Worm (Caenorhabditis elegans) whole organism, L1 larva: ENCODE data around the gene plpp-1.1.

Experiments
- C04F5.9 ChIP-seq: sonication (generic microtip); optimal IDR thresholded peaks from 2 replicates; lab custom pipeline; 2016; ENCODE audit warnings: missing genetic modification characterization, missing compliant biosample characterization
- C16A3.4 ChIP-seq: fragments of 150-350 bp; optimal IDR thresholded peaks from 2 replicates; lab custom pipeline; 2014; ENCODE audit warnings: missing biosample characterization, missing genetic modification characterization
- aly-2 ChIP-seq: fragments of 150-350 bp; optimal IDR thresholded peaks from 2 replicates; lab custom pipeline; 2014; ENCODE audit warnings: missing biosample characterization, missing genetic modification characterization
- blmp-1 ChIP-seq: fragments of 150-350 bp; optimal IDR thresholded peaks from 2 replicates; lab custom pipeline; 2014; ENCODE audit warnings: missing biosample characterization, missing genetic modification characterization
- ceh-63 ChIP-seq: fragments of 200-800 bp; sonication (Bioruptor generic); optimal IDR thresholded peaks from 2 replicates; lab custom pipeline; 2018; ENCODE audit warnings: mild to moderate bottlenecking, missing genetic modification characterization, missing compliant biosample characterization
- ceh-82 ChIP-seq, 3 experiments: fragments of 150-350 bp in 1 of 3; sonication (generic microtip) in 2 of 3; optimal IDR thresholded peaks; 2 replicates each; lab custom pipeline; 2014 to 2017; ENCODE audit warnings: missing biosample characterization in 3 of 3, missing genetic modification characterization in 3 of 3
- ceh-90 ChIP-seq: sonication (generic microtip); optimal IDR thresholded peaks from 2 replicates; lab custom pipeline; 2016; ENCODE audit warnings: missing genetic modification characterization, missing compliant biosample characterization
- ces-1 ChIP-seq: fragments of 150-350 bp; optimal IDR thresholded peaks from 2 replicates; lab custom pipeline; 2014; ENCODE audit warnings: missing biosample characterization, missing genetic modification reagents, missing genetic modification characterization
- dpl-1 ChIP-seq, 3 experiments: fragments of 150-350 bp in 2 of 3; sonication (generic microtip) in 1 of 3; optimal IDR thresholded peaks; 2 replicates each; lab custom pipeline; 2014 to 2017; ENCODE audit warnings: missing biosample characterization in 3 of 3, missing genetic modification characterization in 3 of 3, missing genetic modification reagents in 3 of 3
- efl-1 ChIP-seq, 4 experiments: fragments of 150-350 bp; optimal IDR thresholded peaks in 3 of 4; peaks in 1 of 4; 1 replicate in 1 of 4; 2 replicates in 3 of 4; lab custom pipeline; 2014; ENCODE audit warnings: missing biosample characterization in 2 of 4, missing genetic modification characterization in 2 of 4, missing genetic modification reagents in 2 of 4
- efl-3 ChIP-seq: fragments of 200-800 bp; sonication (Bioruptor generic); optimal IDR thresholded peaks from 2 replicates; lab custom pipeline; 2018; ENCODE audit warnings: mild to moderate bottlenecking, missing genetic modification characterization, missing compliant biosample characterization
- elt-3 ChIP-seq, 6 experiments: fragments of 150-350 bp in 1 of 6; sonication (generic microtip); optimal IDR thresholded peaks; 2 replicates each; lab custom pipeline; 2017 to 2018; ENCODE audit warnings: missing biosample characterization in 6 of 6, missing genetic modification characterization in 6 of 6, inconsistent platforms in 1 of 6
- fkh-4 ChIP-seq: sonication (generic microtip); optimal IDR thresholded peaks from 2 replicates; lab custom pipeline; 2016; ENCODE audit warnings: missing compliant biosample characterization, missing genetic modification characterization, borderline replicate concordance
- fkh-8 ChIP-seq: sonication (generic microtip); optimal IDR thresholded peaks from 2 replicates; lab custom pipeline; 2016; ENCODE audit warnings: mild to moderate bottlenecking, missing genetic modification characterization, missing compliant biosample characterization
- grh-1 ChIP-seq: fragments of 200-800 bp; sonication (Bioruptor generic); IDR thresholded peaks from 2 replicates; pipeline ENCODE4 v1.3.6; 2022; ENCODE audit warnings: missing genetic modification reagents, missing genetic modification characterization, missing compliant biosample characterization
- hpl-2 ChIP-seq: fragments of 150-350 bp; optimal IDR thresholded peaks from 2 replicates; lab custom pipeline; 2014; ENCODE audit warnings: missing biosample characterization, missing genetic modification reagents, missing genetic modification characterization
- irx-1 ChIP-seq: sonication (generic microtip); optimal IDR thresholded peaks from 2 replicates; lab custom pipeline; 2016; ENCODE audit warnings: missing genetic modification characterization, missing compliant biosample characterization
- lin-13 ChIP-seq: fragments of 150-350 bp; optimal IDR thresholded peaks from 2 replicates; lab custom pipeline; 2014; ENCODE audit warnings: missing biosample characterization, missing genetic modification reagents, missing genetic modification characterization
- lin-14 ChIP-seq: fragments of 200-800 bp; sonication (Bioruptor generic); optimal IDR thresholded peaks from 2 replicates; lab custom pipeline; 2018; ENCODE audit warnings: mild to moderate bottlenecking, missing genetic modification characterization, moderate library complexity, missing compliant biosample characterization
- lin-15B ChIP-seq: fragments of 150-350 bp; sonication (generic microtip); optimal IDR thresholded peaks from 3 replicates; lab custom pipeline; 2014; ENCODE audit warnings: missing biosample characterization, missing genetic modification characterization
- lin-35 ChIP-seq, 2 experiments: fragments of 150-350 bp; optimal IDR thresholded peaks; 2 replicates each; lab custom pipeline; 2014; ENCODE audit warnings: missing biosample characterization in 2 of 2, missing genetic modification characterization in 2 of 2, missing genetic modification reagents in 2 of 2
- lir-3 ChIP-seq: sonication (generic microtip); optimal IDR thresholded peaks from 2 replicates; lab custom pipeline; 2016; ENCODE audit warnings: mild to moderate bottlenecking, missing genetic modification characterization, moderate library complexity, missing compliant biosample characterization; ENCODE audit not compliant: poor library complexity
- lsy-2 ChIP-seq, 2 experiments: fragments of 150-350 bp; optimal IDR thresholded peaks; 2 replicates each; lab custom pipeline; 2014; ENCODE audit warnings: missing biosample characterization in 2 of 2, missing genetic modification characterization in 2 of 2
- mdl-1 ChIP-seq, 2 experiments: fragments of 150-350 bp; optimal IDR thresholded peaks; 2 replicates each; lab custom pipeline; 2014 to 2017; ENCODE audit warnings: missing biosample characterization in 2 of 2, missing genetic modification characterization in 2 of 2, inconsistent platforms in 1 of 2
- nhr-11 ChIP-seq: fragments of 150-350 bp; optimal IDR thresholded peaks from 2 replicates; lab custom pipeline; 2014; ENCODE audit warnings: missing biosample characterization, missing genetic modification characterization
- nhr-12 ChIP-seq: sonication (generic microtip); optimal IDR thresholded peaks from 2 replicates; lab custom pipeline; 2017; ENCODE audit warnings: missing biosample characterization, missing genetic modification characterization
- nhr-19 ChIP-seq: fragments of 200-800 bp; sonication (Bioruptor generic); conservative IDR thresholded peaks from 2 replicates; pipeline ENCODE4 v1.3.6; 2022; ENCODE audit warnings: missing genetic modification characterization, missing compliant biosample characterization
- nhr-20 ChIP-seq: sonication (generic microtip); optimal IDR thresholded peaks from 2 replicates; lab custom pipeline; 2016; ENCODE audit warnings: mild to moderate bottlenecking, missing genetic modification characterization, missing compliant biosample characterization
- nhr-237 ChIP-seq: fragments of 150-350 bp; optimal IDR thresholded peaks from 2 replicates; lab custom pipeline; 2014; ENCODE audit warnings: missing biosample characterization, missing genetic modification characterization
- nhr-28 ChIP-seq: fragments of 150-350 bp; optimal IDR thresholded peaks from 2 replicates; lab custom pipeline; 2014; ENCODE audit warnings: missing biosample characterization, missing genetic modification characterization
- nhr-77 ChIP-seq: fragments of 150-350 bp; optimal IDR thresholded peaks from 2 replicates; lab custom pipeline; 2014; ENCODE audit warnings: missing biosample characterization, missing genetic modification characterization
- nhr-90 ChIP-seq: sonication (generic microtip); optimal IDR thresholded peaks from 2 replicates; lab custom pipeline; 2016; ENCODE audit warnings: mild to moderate bottlenecking, missing genetic modification characterization, missing compliant biosample characterization; ENCODE audit not compliant: poor library complexity
- pag-3 ChIP-seq: sonication (generic microtip); optimal IDR thresholded peaks from 2 replicates; lab custom pipeline; 2017; ENCODE audit warnings: missing genetic modification characterization, mild to moderate bottlenecking, missing compliant biosample characterization, antibody characterized with exemption, borderline replicate concordance; ENCODE audit not compliant: insufficient read depth
- pax-3 ChIP-seq: fragments of 200-800 bp; sonication (Bioruptor generic); optimal IDR thresholded peaks from 2 replicates; lab custom pipeline; 2018; ENCODE audit warnings: mild to moderate bottlenecking, missing genetic modification characterization, moderate library complexity, missing compliant biosample characterization
- skn-1 ChIP-seq: fragments of 150-350 bp; optimal IDR thresholded peaks from 2 replicates; lab custom pipeline; 2014; ENCODE audit warnings: missing biosample characterization, missing genetic modification characterization
- snu-23 ChIP-seq: sonication (generic microtip); optimal IDR thresholded peaks from 2 replicates; lab custom pipeline; 2016; ENCODE audit warnings: missing genetic modification characterization, missing compliant biosample characterization
- sox-4 ChIP-seq: sonication (generic microtip); optimal IDR thresholded peaks from 2 replicates; lab custom pipeline; 2016; ENCODE audit warnings: missing genetic modification characterization, missing compliant biosample characterization
- tbx-2 ChIP-seq: sonication (generic microtip); optimal IDR thresholded peaks from 2 replicates; lab custom pipeline; 2016; ENCODE audit warnings: missing genetic modification characterization, missing compliant biosample characterization
- tlp-1 ChIP-seq: fragments of 150-350 bp; optimal IDR thresholded peaks from 2 replicates; lab custom pipeline; 2014; ENCODE audit warnings: missing biosample characterization, missing genetic modification characterization
- unc-62 ChIP-seq: fragments of 150-350 bp; optimal IDR thresholded peaks from 2 replicates; lab custom pipeline; 2014; ENCODE audit warnings: missing biosample characterization, missing genetic modification reagents, missing genetic modification characterization
- unc-86 ChIP-seq: sonication (generic microtip); optimal IDR thresholded peaks from 2 replicates; lab custom pipeline; 2016; ENCODE audit warnings: missing genetic modification characterization, missing compliant biosample characterization
- unc-98 ChIP-seq: fragments of 200-800 bp; sonication (Bioruptor generic); IDR thresholded peaks from 2 replicates; pipeline ENCODE4 v1.3.6; 2022; ENCODE audit warnings: missing genetic modification characterization, missing compliant biosample characterization
- xbp-1 ChIP-seq: sonication (generic microtip); optimal IDR thresholded peaks from 2 replicates; lab custom pipeline; 2016; ENCODE audit warnings: missing genetic modification characterization, missing compliant biosample characterization
- zag-1 ChIP-seq: fragments of 150-350 bp; optimal IDR thresholded peaks from 2 replicates; lab custom pipeline; 2014; ENCODE audit warnings: missing biosample characterization, missing genetic modification characterization
- zip-4 ChIP-seq: fragments of 200-800 bp; sonication (Bioruptor generic); optimal IDR thresholded peaks from 2 replicates; lab custom pipeline; 2018; ENCODE audit warnings: mild to moderate bottlenecking, missing genetic modification characterization, moderate library complexity, missing compliant biosample characterization
- ztf-4 ChIP-seq: fragments of 150-350 bp; optimal IDR thresholded peaks from 2 replicates; lab custom pipeline; 2014; ENCODE audit warnings: missing biosample characterization, missing genetic modification characterization

The plpp-1.1 gene

ce11 chrII:3930478-3931182 lies 2.8 kb upstream of the plpp-1.1 start (continued):
- TF ChIP-seq ztf-4 (tag; lab: Kevin White, UChicago), result no peak
- peak; percentile 15 for TF ChIP-seq tbx-2 (tag; lab: Kevin White, UChicago)
- peak in 1 of 6 experiments; percentile 80 for TF ChIP-seq elt-3 (tag; optimal IDR thresholded peaks at IDR 0.05; lab: Kevin White, UChicago)
- no peak for TF ChIP-seq pax-3 (tag; lab: Kevin White, UChicago)
- no peak for TF ChIP-seq C04F5.9 (tag; lab: Kevin White, UChicago)
- TF ChIP-seq efl-3, result no peak
- no peak for TF ChIP-seq lir-3 (tag; lab: Kevin White, UChicago)
- peak; percentile 27 for TF ChIP-seq C16A3.4 (tag; lab: Kevin White, UChicago)
- no peak for TF ChIP-seq ces-1 (GFP tag; lab: Kevin White, UChicago)
- no peak for TF ChIP-seq nhr-28 (tag; lab: Kevin White, UChicago)
- TF ChIP-seq nhr-12 (tag; lab: Kevin White, UChicago), result no peak
- peak; percentile 5 for TF ChIP-seq lin-13 (GFP tag; lab: Kevin White, UChicago)
- no peak for TF ChIP-seq lin-15B (tag; lab: Kevin White, UChicago)
- no peak for TF ChIP-seq ceh-90 (tag; lab: Kevin White, UChicago)
- peak; percentile 30 for TF ChIP-seq nhr-90
- no peak for TF ChIP-seq grh-1
- peak; percentile 2 for TF ChIP-seq fkh-8 (tag; lab: Kevin White, UChicago)
- peak; percentile 83 for TF ChIP-seq lin-14 (GFP tag; lab: Kevin White, UChicago)
- TF ChIP-seq nhr-20 (tag; lab: Kevin White, UChicago), result peak; percentile 65
- no peak for TF ChIP-seq fkh-4 (tag; lab: Kevin White, UChicago)
- peak; percentile 38 to 74 for TF ChIP-seq lin-35 (GFP tag; optimal IDR thresholded peaks at IDR 0.05; lab: Kevin White, UChicago)
- TF ChIP-seq unc-62 (GFP tag; lab: Kevin White, UChicago), result no peak
- no peak for TF ChIP-seq nhr-77 (tag; lab: Kevin White, UChicago)
- no peak for TF ChIP-seq nhr-237 (tag; lab: Kevin White, UChicago)
- no peak for TF ChIP-seq pag-3 (tag; lab: Kevin White, UChicago)
- TF ChIP-seq dpl-1 (GFP tag; optimal IDR thresholded peaks at IDR 0.05; lab: Kevin White, UChicago), result peak; percentile 39 to 70 (median 65)
- peak; percentile 48 for TF ChIP-seq skn-1 (tag; lab: Kevin White, UChicago)
- TF ChIP-seq sox-4 (tag; lab: Kevin White, UChicago), result no peak
- TF ChIP-seq aly-2 (tag; lab: Kevin White, UChicago), result no peak
- TF ChIP-seq xbp-1 (tag; lab: Kevin White, UChicago), result peak; percentile 15
- peak in 1 of 2 experiments; percentile 62 for TF ChIP-seq mdl-1 (tag; optimal IDR thresholded peaks at IDR 0.05; lab: Kevin White, UChicago)
- TF ChIP-seq zag-1 (tag; lab: Kevin White, UChicago), result no peak
- peak; percentile 91 for TF ChIP-seq blmp-1 (tag; lab: Kevin White, UChicago)
- TF ChIP-seq hpl-2 (GFP tag; lab: Kevin White, UChicago), result no peak
- TF ChIP-seq ceh-63 (GFP tag; lab: Kevin White, UChicago), result no peak
- peak; percentile 49 to 63 for TF ChIP-seq efl-1 (optimal IDR thresholded peaks at IDR 0.05; lab: Kevin White, UChicago)
- peak; percentile 66 to 93 for TF ChIP-seq efl-1 (GFP tag; optimal IDR thresholded peaks at IDR 0.05 in 1 of 2; lab: Kevin White, UChicago)
- TF ChIP-seq lsy-2 (tag; optimal IDR thresholded peaks at IDR 0.05; lab: Kevin White, UChicago), result peak; percentile 53 to 54
- no peak for TF ChIP-seq unc-86
- peak; percentile 59 for TF ChIP-seq snu-23 (GFP tag; lab: Kevin White, UChicago)
- TF ChIP-seq nhr-11, result no peak

ce11 chrII:3929446-3929845 lies 1.7 kb upstream of the plpp-1.1 start:
- TF ChIP-seq pax-3 (tag; lab: Kevin White, UChicago) (no peak), tbx-2 (tag; lab: Kevin White, UChicago) (peak; percentile 47), C16A3.4 (tag; lab: Kevin White, UChicago) (peak; percentile 38), dpl-1 (GFP tag; optimal IDR thresholded peaks at IDR 0.05; lab: Kevin White, UChicago) (peak in 2 of 3 experiments; percentile 26 to 48), snu-23 (GFP tag; lab: Kevin White, UChicago) (peak; percentile 71), lsy-2 (tag; optimal IDR thresholded peaks at IDR 0.05; lab: Kevin White, UChicago) (peak; percentile 7 to 61), C04F5.9 (tag; lab: Kevin White, UChicago) (no peak), skn-1 (tag; lab: Kevin White, UChicago) (peak; percentile 41), irx-1 (tag; lab: Kevin White, UChicago) (no peak), zip-4 (GFP tag; lab: Kevin White, UChicago) (no peak), mdl-1 (tag; optimal IDR thresholded peaks at IDR 0.05; lab: Kevin White, UChicago) (no peak), nhr-12 (tag; lab: Kevin White, UChicago) (no peak), elt-3 (tag; optimal IDR thresholded peaks at IDR 0.05; lab: Kevin White, UChicago) (peak in 2 of 6 experiments; percentile 9 to 33), nhr-20 (tag; lab: Kevin White, UChicago) (peak; percentile 61), nhr-77 (tag; lab: Kevin White, UChicago) (peak; percentile 33), tlp-1 (tag; lab: Kevin White, UChicago) (no peak), blmp-1 (tag; lab: Kevin White, UChicago) (peak; percentile 80), nhr-90 (peak; percentile 12), lin-14 (GFP tag; lab: Kevin White, UChicago) (peak; percentile 84), unc-98 (GFP tag; lab: Robert Waterston, UW) (no peak), nhr-11 (no peak), ceh-82 (tag; optimal IDR thresholded peaks at IDR 0.05; lab: Kevin White, UChicago) (peak in 1 of 3 experiments; percentile 6), lin-13 (GFP tag; lab: Kevin White, UChicago) (no peak), nhr-19 (GFP tag; lab: Robert Waterston, UW) (peak; percentile 19; the same call in 1 of the 2 replicates)
